Worm (Caenorhabditis elegans) whole organism, young adult: ENCODE results near the gene D1005.2.

Source experiments
- B0261.1 ChIP-seq: sonication (generic microtip); optimal IDR thresholded peaks from 2 replicates; lab custom pipeline; 2016; ENCODE audit warnings: mild to moderate bottlenecking, missing genetic modification characterization, moderate library complexity, missing compliant biosample characterization
- B0336.3 ChIP-seq: fragments of 200-800 bp; sonication (Bioruptor generic); IDR thresholded peaks from 2 replicates; pipeline ENCODE4 v1.3.6; 2022; ENCODE audit warnings: missing genetic modification characterization, missing compliant biosample characterization
- C06A6.2 ChIP-seq: fragments of 200-800 bp; sonication (Bioruptor generic); conservative IDR thresholded peaks from 2 replicates; pipeline ENCODE4 v1.3.6; 2022; ENCODE audit warnings: missing genetic modification characterization, missing compliant biosample characterization
- F49E8.2 ChIP-seq: sonication (generic microtip); optimal IDR thresholded peaks from 3 replicates; lab custom pipeline; 2017; ENCODE audit warnings: missing genetic modification characterization, mild to moderate bottlenecking, missing compliant biosample characterization, antibody characterized with exemption, moderate library complexity; ENCODE audit not compliant: insufficient read depth
- F52B5.7 ChIP-seq: sonication (generic microtip); optimal IDR thresholded peaks from 2 replicates; lab custom pipeline; 2016; ENCODE audit warnings: mild to moderate bottlenecking, missing genetic modification characterization, missing compliant biosample characterization
- T26A5.8 ChIP-seq: sonication (generic microtip); optimal IDR thresholded peaks from 2 replicates; lab custom pipeline; 2016; ENCODE audit warnings: missing genetic modification characterization, missing compliant biosample characterization
- Y56A3A.18 ChIP-seq: fragments of 200-800 bp; sonication (Bioruptor generic); IDR thresholded peaks from 2 replicates; pipeline ENCODE4 v1.3.6; 2022; ENCODE audit warnings: missing genetic modification reagents, missing genetic modification characterization, missing compliant biosample characterization
- aptf-3 ChIP-seq: fragments of 200-800 bp; sonication (Bioruptor generic); IDR thresholded peaks from 2 replicates; pipeline ENCODE4 v1.3.6; 2022; ENCODE audit warnings: missing genetic modification characterization, missing compliant biosample characterization
- athp-1 ChIP-seq: sonication (generic microtip); optimal IDR thresholded peaks from 2 replicates; lab custom pipeline; 2017; ENCODE audit warnings: mild to moderate bottlenecking, missing genetic modification characterization, missing compliant biosample characterization
- cebp-2 ChIP-seq: fragments of 200-800 bp; sonication (Bioruptor generic); IDR thresholded peaks from 2 replicates; pipeline ENCODE4 v1.3.6; 2022; ENCODE audit warnings: missing genetic modification characterization, missing compliant biosample characterization
- ceh-58 ChIP-seq: fragments of 200-800 bp; sonication (Bioruptor generic); IDR thresholded peaks from 2 replicates; pipeline ENCODE4 v1.3.6; 2022; ENCODE audit warnings: missing genetic modification characterization, missing compliant biosample characterization
- chd-7 ChIP-seq: sonication (generic microtip); optimal IDR thresholded peaks from 2 replicates; lab custom pipeline; 2016; ENCODE audit warnings: mild to moderate bottlenecking, missing genetic modification characterization, moderate library complexity, missing compliant biosample characterization
- dox-1 ChIP-seq: fragments of 200-800 bp; sonication (Bioruptor generic); IDR thresholded peaks from 2 replicates; pipeline ENCODE4 v1.3.6; 2022; ENCODE audit warnings: missing genetic modification reagents, missing genetic modification characterization, missing compliant biosample characterization
- dpff-1 ChIP-seq: sonication (generic microtip); optimal IDR thresholded peaks from 2 replicates; lab custom pipeline; 2017; ENCODE audit warnings: mild to moderate bottlenecking, missing genetic modification characterization, missing compliant biosample characterization
- ekl-4 ChIP-seq: fragments of 200-800 bp; sonication (Bioruptor generic); IDR thresholded peaks from 2 replicates; pipeline ENCODE4 v1.3.6; 2022; ENCODE audit warnings: missing genetic modification reagents, missing genetic modification characterization, missing compliant biosample characterization
- hsf-1 ChIP-seq: fragments of 200-800 bp; sonication (Bioruptor generic); IDR thresholded peaks from 2 replicates; pipeline ENCODE4 v1.3.6; 2022; ENCODE audit warnings: missing genetic modification reagents, missing genetic modification characterization, missing compliant biosample characterization
- lin-40 ChIP-seq: sonication (generic microtip); optimal IDR thresholded peaks from 2 replicates; lab custom pipeline; 2016; ENCODE audit warnings: missing genetic modification characterization, mild to moderate bottlenecking, missing compliant biosample characterization, missing genotype, missing genetic modification reagents
- madf-3 ChIP-seq: fragments of 200-800 bp; sonication (Bioruptor generic); IDR thresholded peaks from 2 replicates; pipeline ENCODE4 v1.3.6; 2022; ENCODE audit warnings: missing genetic modification reagents, missing genetic modification characterization, missing compliant biosample characterization
- madf-6 ChIP-seq: fragments of 200-800 bp; sonication (Bioruptor generic); IDR thresholded peaks from 2 replicates; pipeline ENCODE4 v1.3.6; 2022; ENCODE audit warnings: missing genetic modification reagents, missing genetic modification characterization, missing compliant biosample characterization
- nfya-2 ChIP-seq: fragments of 200-800 bp; sonication (Bioruptor generic); IDR thresholded peaks from 2 replicates; pipeline ENCODE4 v1.3.6; 2022; ENCODE audit warnings: missing genetic modification reagents, missing genetic modification characterization, missing compliant biosample characterization
- nfyb-1 ChIP-seq: fragments of 200-800 bp; sonication (Bioruptor generic); IDR thresholded peaks from 2 replicates; pipeline ENCODE4 v1.3.6; 2022; ENCODE audit warnings: missing genetic modification reagents, missing genetic modification characterization, missing compliant biosample characterization
- nhr-120 ChIP-seq: fragments of 200-800 bp; sonication (Bioruptor generic); IDR thresholded peaks from 2 replicates; pipeline ENCODE4 v1.3.6; 2022; ENCODE audit warnings: missing genetic modification characterization, missing compliant biosample characterization
- nhr-80 ChIP-seq: sonication (generic microtip); optimal IDR thresholded peaks from 2 replicates; lab custom pipeline; 2016; ENCODE audit warnings: missing genetic modification characterization, missing compliant biosample characterization
- nhr-90 ChIP-seq: sonication (generic microtip); optimal IDR thresholded peaks from 2 replicates; lab custom pipeline; 2016; ENCODE audit warnings: missing genotype, mild to moderate bottlenecking, missing genetic modification characterization, missing compliant biosample characterization
- repo-1 ChIP-seq: sonication (generic microtip); optimal IDR thresholded peaks from 2 replicates; lab custom pipeline; 2017; ENCODE audit warnings: mild to moderate bottlenecking, missing genetic modification characterization, missing compliant biosample characterization
- snpc-3.4 ChIP-seq: sonication (generic microtip); optimal IDR thresholded peaks from 2 replicates; lab custom pipeline; 2017; ENCODE audit warnings: missing genetic modification characterization, mild to moderate bottlenecking, missing compliant biosample characterization, antibody characterized with exemption, moderate library complexity, missing genotype, missing genetic modification reagents
- snpc-4 ChIP-seq, 5 experiments: fragments of 150-350 bp in 1 of 5; sonication (generic microtip) in 4 of 5; optimal IDR thresholded peaks; 2 replicates each; lab custom pipeline; 2014 to 2018; ENCODE audit warnings: missing genetic modification characterization in 5 of 5, missing biosample characterization in 3 of 5, antibody characterized with exemption in 2 of 5, mild to moderate bottlenecking in 2 of 5, missing compliant biosample characterization in 2 of 5, missing genotype in 2 of 5, moderate library complexity in 2 of 5, missing genetic modification reagents in 1 of 5
- somi-1 ChIP-seq: fragments of 200-800 bp; sonication (Bioruptor generic); optimal IDR thresholded peaks from 2 replicates; lab custom pipeline; 2018; ENCODE audit warnings: mild to moderate bottlenecking, missing genetic modification characterization, missing compliant biosample characterization
- tbx-9 ChIP-seq: sonication (generic microtip); optimal IDR thresholded peaks from 2 replicates; lab custom pipeline; 2016; ENCODE audit warnings: borderline replicate concordance, missing genetic modification characterization, inconsistent platforms, missing compliant biosample characterization
- unc-62 ChIP-seq: fragments of 150-350 bp; optimal IDR thresholded peaks from 2 replicates; lab custom pipeline; 2014; ENCODE audit warnings: missing biosample characterization, missing genetic modification reagents, missing genetic modification characterization
- zfh-2 ChIP-seq: fragments of 200-800 bp; sonication (Bioruptor generic); conservative IDR thresholded peaks from 2 replicates; pipeline ENCODE4 v1.3.6; 2022; ENCODE audit warnings: missing genetic modification reagents, missing genetic modification characterization, missing compliant biosample characterization
- zim-3 ChIP-seq: sonication (generic microtip); optimal IDR thresholded peaks from 2 replicates; lab custom pipeline; 2017; ENCODE audit warnings: mild to moderate bottlenecking, missing genetic modification characterization, moderate library complexity, missing compliant biosample characterization
- ztf-26 ChIP-seq: sonication (generic microtip); optimal IDR thresholded peaks from 2 replicates; lab custom pipeline; 2017; ENCODE audit warnings: missing genetic modification characterization, missing compliant biosample characterization
- ztf-6 ChIP-seq: fragments of 200-800 bp; sonication (Bioruptor generic); IDR thresholded peaks from 2 replicates; pipeline ENCODE4 v1.3.6; 2022; ENCODE audit warnings: missing genetic modification reagents, missing genetic modification characterization, missing compliant biosample characterization

Gene D1005.2

ce11 chrX:1486135-1486648 is 27.4 kb downstream of the D1005.2 start, which contains the start of the genes D1005.10 and dhs-25 (continued):
- TF ChIP-seq ztf-26 (peak; percentile 39), tbx-9 (no peak), somi-1 (GFP tag; lab: Kevin White, UChicago) (peak; percentile 52), zfh-2 (no peak)

DNA sequence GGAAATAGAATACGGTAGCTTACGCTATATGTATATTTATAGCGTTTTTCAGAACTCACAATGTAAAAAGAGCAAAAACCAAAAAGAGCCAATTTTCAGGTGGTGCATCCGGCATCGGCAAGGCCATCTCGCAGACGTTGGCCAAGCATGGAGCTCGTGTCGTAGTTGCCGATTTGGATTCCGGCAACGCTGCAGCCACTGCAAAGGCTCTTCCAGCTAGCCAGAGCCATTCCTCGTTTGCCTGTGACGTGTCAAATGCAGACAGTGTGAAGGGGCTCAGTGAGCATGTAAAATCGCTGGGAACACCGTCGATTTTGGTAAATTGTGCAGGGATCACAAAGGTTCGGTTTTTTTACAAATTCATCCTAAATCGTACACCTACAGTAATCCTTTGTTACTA is 28.3 kb downstream of the D1005.2 start:
- TF ChIP-seq aptf-3 (GFP tag; lab: Robert Waterston, UW) (0 out of 2 replicates have a peak, but pooled peaks have one; percentile 18), dpff-1 (tag; lab: Kevin White, UChicago) (peak; percentile 35), chd-7 (tag; lab: Kevin White, UChicago) (peak; percentile 23), nfya-2 (no peak), zim-3 (tag; lab: Kevin White, UChicago) (peak; percentile 72), snpc-4 (GFP tag; optimal IDR thresholded peaks at IDR 0.05; lab: Kevin White, UChicago) (no peak), snpc-4 (tag; optimal IDR thresholded peaks at IDR 0.05; lab: Kevin White, UChicago) (no peak), zfh-2 (peak; percentile 60), B0336.3 (GFP tag; lab: Robert Waterston, UW) (no peak), C06A6.2 (GFP tag; lab: Robert Waterston, UW) (0 out of 2 replicates have a peak, but pooled peaks have one; percentile 17), madf-6 (0 out of 2 replicates have a peak, but pooled peaks have one; percentile 28), dox-1 (peak; percentile 13; the same call in 1 of the 2 replicates), ztf-6 (GFP tag; lab: Robert Waterston, UW) (no peak), F52B5.7 (tag; lab: Kevin White, UChicago) (peak; percentile 34), B0261.1 (tag; lab: Kevin White, UChicago) (no peak)

ce11 chrX:1488775-1489174 is 30.0 kb downstream of the D1005.2 start:
- peak; percentile 23 for TF ChIP-seq athp-1 (tag; lab: Kevin White, UChicago)
- TF ChIP-seq cebp-2 (GFP tag; lab: Robert Waterston, UW), result 0 out of 2 replicates have a peak, but pooled peaks have one; percentile 54
- TF ChIP-seq nfyb-1 (GFP tag; lab: Robert Waterston, UW), result peak; percentile 59; the same call in 1 of the 2 replicates
- TF ChIP-seq snpc-4 (GFP tag; optimal IDR thresholded peaks at IDR 0.05; lab: Kevin White, UChicago), result no peak
- TF ChIP-seq snpc-4 (tag; optimal IDR thresholded peaks at IDR 0.05; lab: Kevin White, UChicago), result no peak
- TF ChIP-seq snpc-3.4 (tag; lab: Kevin White, UChicago), result no peak
- TF ChIP-seq chd-7 (tag; lab: Kevin White, UChicago), result peak; percentile 56
- TF ChIP-seq ceh-58 (GFP tag; lab: Robert Waterston, UW), result 0 out of 2 replicates have a peak, but pooled peaks have one; percentile 50
- peak; percentile 21 for TF ChIP-seq nhr-90
- 0 out of 2 replicates have a peak, but pooled peaks have one; percentile 47 for TF ChIP-seq madf-3 (GFP tag; lab: Robert Waterston, UW)
- 0 out of 2 replicates have a peak, but pooled peaks have one; percentile 16 for TF ChIP-seq nhr-120 (GFP tag; lab: Robert Waterston, UW)
- no peak for TF ChIP-seq lin-40 (tag; lab: Kevin White, UChicago)
- peak; percentile 27 for TF ChIP-seq F52B5.7 (tag; lab: Kevin White, UChicago)
- TF ChIP-seq T26A5.8, result no peak
- no peak for TF ChIP-seq F49E8.2 (tag; lab: Kevin White, UChicago)
- no peak; the same call in 1 of the 2 replicates for TF ChIP-seq Y56A3A.18 (GFP tag; lab: Robert Waterston, UW)
- no peak for TF ChIP-seq unc-62 (GFP tag; lab: Kevin White, UChicago)
- TF ChIP-seq dox-1, result peak; percentile 36; the same call in 1 of the 2 replicates
- TF ChIP-seq hsf-1 (GFP tag; lab: Robert Waterston, UW), result 0 out of 2 replicates have a peak, but pooled peaks have one; percentile 22

DNA sequence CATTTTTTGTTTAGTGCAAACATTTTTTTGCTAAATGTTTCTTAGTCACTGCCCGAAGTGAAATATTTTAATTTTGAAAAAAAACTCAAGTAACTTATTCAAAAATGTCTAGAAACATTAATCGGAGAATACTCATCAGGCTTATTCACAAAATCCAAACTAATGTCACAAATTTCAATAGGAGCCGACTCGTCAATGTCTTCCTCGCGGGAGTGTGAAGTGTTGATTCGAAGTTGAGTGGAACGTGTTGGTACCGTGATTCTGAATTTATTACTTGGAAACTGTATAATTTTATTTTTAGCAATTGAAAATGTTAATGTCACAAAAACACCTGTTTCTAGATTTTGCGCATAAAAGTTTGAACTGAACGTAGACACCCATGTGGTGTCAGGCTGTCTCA is 30.8 kb downstream of the D1005.2 start:
- TF ChIP-seq madf-6 (no peak), ekl-4 (GFP tag; lab: Robert Waterston, UW) (0 out of 2 replicates have a peak, but pooled peaks have one; percentile 70), nhr-80 (tag; lab: Kevin White, UChicago) (no peak), repo-1 (tag; lab: Kevin White, UChicago) (peak; percentile 52), ceh-58 (GFP tag; lab: Robert Waterston, UW) (0 out of 2 replicates have a peak, but pooled peaks have one; percentile 24)
